Worm (Caenorhabditis elegans): ENCODE results near the gene bre-5.

DNA sequence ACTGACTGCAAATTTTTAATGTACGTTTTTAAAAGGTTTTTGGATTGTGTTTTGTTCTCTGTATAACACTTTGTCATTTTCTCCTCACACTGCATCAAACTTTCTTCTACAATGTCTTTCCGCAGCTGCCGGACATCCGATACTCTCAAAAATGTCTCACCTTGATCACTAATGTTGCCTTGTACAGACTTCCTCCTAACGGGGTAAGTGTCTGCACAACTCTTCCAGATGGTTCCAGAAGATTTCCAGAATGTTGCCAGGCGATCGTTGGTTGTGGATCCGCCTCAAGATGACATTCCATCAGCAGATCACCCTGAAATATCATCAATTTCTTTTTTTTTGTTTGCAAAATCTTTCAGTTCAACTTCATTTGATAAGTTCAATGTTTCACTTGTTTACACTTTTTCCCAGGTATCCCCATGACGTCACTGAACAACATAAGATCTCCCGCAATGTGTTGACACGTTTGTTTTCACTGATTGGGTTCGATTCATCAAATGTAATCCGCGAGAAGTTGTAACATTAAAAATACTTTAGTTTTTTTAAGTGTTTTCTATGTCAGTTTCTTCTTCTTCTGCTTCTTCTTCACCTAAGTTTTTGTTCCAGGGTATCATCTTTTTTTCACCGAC is 41.9 kb downstream of the bre-5 start:
- no peak for TF ChIP-seq nhr-76 (tag; optimal IDR thresholded peaks at IDR 0.05)
- no peak for TF ChIP-seq zip-8 (tag; optimal IDR thresholded peaks at IDR 0.05)
- TF ChIP-seq elt-3 (tag; optimal IDR thresholded peaks at IDR 0.05) = no peak
- no peak for TF ChIP-seq blmp-1 (tag; optimal IDR thresholded peaks at IDR 0.05)

All from whole organism, mixed stage, embryonic.